Worm (Caenorhabditis elegans) whole organism, midembryonic: Measurements from ENCODE around the gene cpna-2.

ENCODE experiments used
- T22C8.4 ChIP-seq: fragments of 200-800 bp; sonication (Bioruptor generic); IDR thresholded peaks from 2 replicates; pipeline ENCODE4 v1.3.6; 2022; ENCODE audit warnings: missing genetic modification characterization, missing compliant biosample characterization
- cog-1 ChIP-seq: sonication (generic microtip); optimal IDR thresholded peaks from 2 replicates; lab custom pipeline; 2016; ENCODE audit warnings: missing genetic modification characterization, missing compliant biosample characterization
- flt-1 ChIP-seq: fragments of 200-800 bp; sonication (Bioruptor generic); IDR thresholded peaks from 2 replicates; pipeline ENCODE4 v1.3.6; 2022; ENCODE audit warnings: missing genetic modification characterization, missing compliant biosample characterization
- klf-2 ChIP-seq: fragments of 200-800 bp; sonication (Bioruptor generic); conservative IDR thresholded peaks from 2 replicates; pipeline ENCODE4 v1.3.6; 2022; ENCODE audit warnings: missing genetic modification reagents, missing genetic modification characterization, missing compliant biosample characterization
- med-1 ChIP-seq: sonication (generic microtip); optimal IDR thresholded peaks from 2 replicates; lab custom pipeline; 2017; ENCODE audit warnings: missing genetic modification characterization, mild to moderate bottlenecking, missing compliant biosample characterization, antibody characterized with exemption, missing genetic modification reagents; ENCODE audit not compliant: insufficient read depth
- ref-1 ChIP-seq: fragments of 200-800 bp; sonication (Bioruptor generic); conservative IDR thresholded peaks from 2 replicates; pipeline ENCODE4 v1.3.6; 2022; ENCODE audit warnings: missing genetic modification reagents, missing genetic modification characterization, missing compliant biosample characterization
- tab-1 ChIP-seq: fragments of 200-800 bp; sonication (Bioruptor generic); IDR thresholded peaks from 2 replicates; pipeline ENCODE4 v1.3.6; 2022; ENCODE audit warnings: missing genetic modification characterization, missing compliant biosample characterization
- ztf-23 ChIP-seq: fragments of 200-800 bp; sonication (Bioruptor generic); IDR thresholded peaks from 2 replicates; pipeline ENCODE4 v1.3.6; 2022; ENCODE audit warnings: missing genetic modification reagents, missing genetic modification characterization, missing compliant biosample characterization
- ztf-29 ChIP-seq: fragments of 200-800 bp; sonication (Bioruptor generic); IDR thresholded peaks from 2 replicates; pipeline ENCODE4 v1.3.6; 2022; ENCODE audit warnings: missing genetic modification reagents, missing genetic modification characterization, missing compliant biosample characterization

cpna-2 gene

ce11 chrII:7792514-7792913, 67.8 kb downstream of the cpna-2 start:
- TF ChIP-seq ztf-29 (GFP tag; lab: Robert Waterston, UW) (no peak), ref-1 (no peak), tab-1 (no peak), klf-2 (no peak), cog-1 (tag; lab: Kevin White, UChicago) (no peak), T22C8.4 (GFP tag; lab: Robert Waterston, UW) (no peak), ztf-23 (GFP tag; lab: Robert Waterston, UW) (no peak)

- TF ChIP-seq T22C8.4 (GFP tag; lab: Robert Waterston, UW): no peak
- TF ChIP-seq cog-1 (tag; lab: Kevin White, UChicago): no peak
- no peak for TF ChIP-seq ztf-29 (GFP tag; lab: Robert Waterston, UW)
- TF ChIP-seq flt-1 (GFP tag; lab: Robert Waterston, UW): no peak
- TF ChIP-seq ztf-23 (GFP tag; lab: Robert Waterston, UW): no peak
- no peak for TF ChIP-seq klf-2
Measured at ce11 chrII:7794222-7794621, 69.5 kb downstream of the cpna-2 start, which contains the start of gene glr-4. Gene glr-4 (minus strand): TSS chrII:7794322.

ce11 chrII:7795299-7795698, 70.6 kb downstream of the cpna-2 start:
- TF ChIP-seq ztf-29 (GFP tag; lab: Robert Waterston, UW) (no peak), flt-1 (GFP tag; lab: Robert Waterston, UW) (no peak), ref-1 (no peak), T22C8.4 (GFP tag; lab: Robert Waterston, UW) (no peak), klf-2 (no peak), med-1 (no peak), tab-1 (no peak), ztf-23 (GFP tag; lab: Robert Waterston, UW) (no peak), cog-1 (tag; lab: Kevin White, UChicago) (no peak)

ce11 chrII:7801255-7801654, 76.6 kb downstream of the cpna-2 start:
- TF ChIP-seq flt-1 (GFP tag; lab: Robert Waterston, UW): no peak
- no peak for TF ChIP-seq ref-1
- TF ChIP-seq T22C8.4 (GFP tag; lab: Robert Waterston, UW): no peak
- TF ChIP-seq med-1: no peak
- TF ChIP-seq ztf-29 (GFP tag; lab: Robert Waterston, UW): no peak
- TF ChIP-seq cog-1 (tag; lab: Kevin White, UChicago): no peak
- no peak for TF ChIP-seq tab-1

- no peak for TF ChIP-seq klf-2
- TF ChIP-seq med-1: no peak
- no peak for TF ChIP-seq ztf-29 (GFP tag; lab: Robert Waterston, UW)
- no peak for TF ChIP-seq flt-1 (GFP tag; lab: Robert Waterston, UW)
- no peak for TF ChIP-seq tab-1
- TF ChIP-seq ztf-23 (GFP tag; lab: Robert Waterston, UW): no peak
- no peak for TF ChIP-seq ref-1
- TF ChIP-seq cog-1 (tag; lab: Kevin White, UChicago): no peak
Measured at ce11 chrII:7801899-7802298, 77.2 kb downstream of the cpna-2 start.
